Fruit fly (Drosophila melanogaster): ENCODE data around the gene CG14443.

Gene CG14443

DNA sequence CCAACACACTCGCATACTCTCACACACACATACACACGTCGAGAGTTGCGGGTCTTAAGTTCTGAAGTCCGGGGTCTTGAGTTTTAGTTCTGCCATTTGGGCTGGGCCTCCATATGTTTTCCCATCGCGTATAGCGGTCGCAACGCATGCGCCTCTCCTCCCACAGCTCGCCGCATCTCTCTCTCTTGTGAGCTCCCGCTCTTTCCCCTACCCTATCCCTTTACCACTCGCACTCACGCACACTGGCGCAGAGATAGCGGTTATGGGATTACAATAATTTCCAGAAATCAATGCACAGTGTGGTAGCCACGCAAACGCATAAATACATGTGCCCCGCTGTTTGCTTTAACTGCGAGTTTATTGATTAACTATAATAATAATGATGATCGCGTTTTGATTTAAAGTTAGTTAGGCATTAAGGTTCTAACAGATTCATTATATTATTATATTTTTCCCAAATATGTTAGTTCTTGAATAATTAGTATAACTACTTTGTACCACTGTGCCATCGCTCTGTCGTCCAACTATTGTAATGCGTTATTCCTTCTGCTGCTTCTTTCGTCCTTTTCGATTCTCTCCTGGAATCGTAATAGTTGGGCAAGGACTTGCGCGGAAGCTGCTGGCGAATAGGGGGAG is 32.0 kb upstream of the CG14443 start (continued):
- TF ChIP-seq Hey (tag; optimal IDR thresholded peaks at IDR 0.05) (peak; percentile 34), esg (GFP tag; conservative IDR thresholded peaks at IDR 0.05) (peak; percentile 90), Chrac-16 (GFP tag; optimal IDR thresholded peaks at IDR 0.05) (peak; percentile 90), CG8944 (GFP tag; optimal IDR thresholded peaks at IDR 0.05) (peak; percentile 67), Hand (GFP tag; optimal IDR thresholded peaks at IDR 0.05) (peak; percentile 90), D (optimal IDR thresholded peaks at IDR 0.05) (no peak), D (GFP tag; optimal IDR thresholded peaks at IDR 0.05) (peak; percentile 94), lov (optimal IDR thresholded peaks at IDR 0.05) (no peak), lov (GFP tag; IDR thresholded peaks at IDR 0.05) (peak; percentile 85; the same call in 2 of the 3 replicates), E2f1 (GFP tag; IDR thresholded peaks at IDR 0.05) (peak; percentile 85), HHEX (GFP tag; optimal IDR thresholded peaks at IDR 0.05) (peak; percentile 93), Sry-β (GFP tag; optimal IDR thresholded peaks at IDR 0.05) (peak; percentile 43), row (GFP tag; IDR thresholded peaks at IDR 0.05) (peak; percentile 95), eve (GFP tag; optimal IDR thresholded peaks at IDR 0.05) (peak in 1 of 2 experiments; percentile 97), Ssrp (tag; optimal IDR thresholded peaks at IDR 0.05) (peak; percentile 94), CG9932 (GFP tag; IDR thresholded peaks at IDR 0.05) (peak; percentile 83), gsb (GFP tag; IDR thresholded peaks at IDR 0.05) (peak; percentile 72), Trl (optimal IDR thresholded peaks at IDR 0.05) (peak; percentile 72 to 75), Trl (GFP tag; optimal IDR thresholded peaks at IDR 0.05) (peak; percentile 75), Deaf1 (tag; optimal IDR thresholded peaks at IDR 0.05) (peak; percentile 69), Opbp (GFP tag; IDR thresholded peaks at IDR 0.05; ENCODE audit: partially characterized antibody) (no peak), crol (GFP tag; IDR thresholded peaks at IDR 0.05) (peak; percentile 94), btn (GFP tag; optimal IDR thresholded peaks at IDR 0.05) (peak; percentile 72), CG32767 (GFP tag; IDR thresholded peaks at IDR 0.05) (peak; percentile 89), CG4617 (GFP tag; optimal IDR thresholded peaks at IDR 0.05; ENCODE audit: borderline replicate concordance) (peak; percentile 63), stwl (tag; optimal IDR thresholded peaks at IDR 0.05) (peak; percentile 32), bowl (GFP tag; IDR thresholded peaks at IDR 0.05) (peak; percentile 64), Taf1 (GFP tag; IDR thresholded peaks at IDR 0.05) (0 out of 2 replicates have a peak, but pooled peaks have one; percentile 50), CG13287 (GFP tag; IDR thresholded peaks at IDR 0.05; ENCODE audit: partially characterized antibody) (no peak), Spps (tag; optimal IDR thresholded peaks at IDR 0.05) (peak; percentile 84), Nf-YB (GFP tag; optimal IDR thresholded peaks at IDR 0.05) (peak; percentile 75), CG9215 (GFP tag; IDR thresholded peaks at IDR 0.05) (peak; percentile 82), unpg (GFP tag; optimal IDR thresholded peaks at IDR 0.05) (peak; percentile 94), emc (GFP tag; optimal IDR thresholded peaks at IDR 0.05) (peak; percentile 51), gcm (GFP tag; optimal IDR thresholded peaks at IDR 0.05) (peak; percentile 92), CG6654 (GFP tag; optimal IDR thresholded peaks at IDR 0.05) (peak; percentile 79), Max (GFP tag; optimal IDR thresholded peaks at IDR 0.05) (peak; percentile 92), lola (GFP tag; optimal IDR thresholded peaks at IDR 0.05) (peak in 1 of 3 experiments; percentile 88), disco-r (GFP tag; optimal IDR thresholded peaks at IDR 0.05) (peak; percentile 54), E2f2 (GFP tag; IDR thresholded peaks at IDR 0.05) (peak; percentile 74), CG34422 (GFP tag; IDR thresholded peaks at IDR 0.05) (peak; percentile 85), CG7987 (GFP tag; optimal IDR thresholded peaks at IDR 0.05) (peak; percentile 81), Dip3 (GFP tag; optimal IDR thresholded peaks at IDR 0.05) (peak; percentile 78), psq (GFP tag; optimal IDR thresholded peaks at IDR 0.05) (peak; percentile 51), kay (GFP tag; optimal IDR thresholded peaks at IDR 0.05) (peak; percentile 86), C15 (GFP tag; IDR thresholded peaks at IDR 0.05) (peak; percentile 62; the same call in 2 of the 3 replicates), CG2678 (tag; optimal IDR thresholded peaks at IDR 0.05) (peak; percentile 96), CG8388 (GFP tag; optimal IDR thresholded peaks at IDR 0.05) (peak; percentile 90), CG11398 (GFP tag; optimal IDR thresholded peaks at IDR 0.05) (peak; percentile 44), CG7556 (GFP tag; optimal IDR thresholded peaks at IDR 0.05) (peak; percentile 97)

Measured in whole organism, embryonic.